Worm (Caenorhabditis elegans) whole organism, L2 larva: ENCODE data around the gene Y62H9A.9.

Experiments
- R02D3.7 ChIP-seq: fragments of 150-350 bp; optimal IDR thresholded peaks from 2 replicates; lab custom pipeline; 2014; ENCODE audit warnings: missing biosample characterization, missing genetic modification characterization
- blmp-1 ChIP-seq: sonication (generic microtip); optimal IDR thresholded peaks from 2 replicates; lab custom pipeline; 2017; ENCODE audit warnings: missing genetic modification characterization, mild to moderate bottlenecking, missing compliant biosample characterization, antibody characterized with exemption, moderate library complexity; ENCODE audit not compliant: insufficient read depth
- lin-13 ChIP-seq: fragments of 150-350 bp; optimal IDR thresholded peaks from 2 replicates; lab custom pipeline; 2014; ENCODE audit warnings: missing biosample characterization, missing genetic modification reagents, missing genetic modification characterization
- snpc-4 ChIP-seq: fragments of 150-350 bp; optimal IDR thresholded peaks from 2 replicates; lab custom pipeline; 2014; ENCODE audit warnings: missing biosample characterization, missing genetic modification characterization

DNA sequence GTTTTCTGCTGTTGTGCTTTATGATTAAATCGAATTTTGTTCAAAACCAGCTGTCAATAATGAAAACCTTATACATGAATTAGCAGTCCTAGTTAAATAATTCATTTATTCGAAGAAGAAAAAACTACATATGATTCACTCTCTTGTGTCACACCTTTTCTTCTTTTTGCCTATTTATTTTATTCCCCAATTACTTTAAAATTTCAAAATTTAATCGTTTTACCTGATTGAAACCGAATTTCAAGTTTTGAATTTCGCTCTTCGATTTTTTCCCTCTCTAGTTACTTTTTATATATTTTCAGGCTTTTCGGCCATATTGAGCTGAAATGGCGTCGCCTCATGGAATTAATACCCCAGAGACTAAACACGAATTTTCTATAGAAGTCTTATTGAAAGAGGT is 45.4 kb downstream of the Y62H9A.9 start, which contains the start of gene xtr-1:
- no peak for TF ChIP-seq lin-13 (GFP tag; lab: Kevin White, UChicago)
- no peak for TF ChIP-seq snpc-4 (tag; lab: Kevin White, UChicago)
- TF ChIP-seq R02D3.7: no peak
- TF ChIP-seq blmp-1: no peak
